Fruit fly (Drosophila melanogaster): ENCODE measurements around the gene Myt1.

Myt1 gene

DNA sequence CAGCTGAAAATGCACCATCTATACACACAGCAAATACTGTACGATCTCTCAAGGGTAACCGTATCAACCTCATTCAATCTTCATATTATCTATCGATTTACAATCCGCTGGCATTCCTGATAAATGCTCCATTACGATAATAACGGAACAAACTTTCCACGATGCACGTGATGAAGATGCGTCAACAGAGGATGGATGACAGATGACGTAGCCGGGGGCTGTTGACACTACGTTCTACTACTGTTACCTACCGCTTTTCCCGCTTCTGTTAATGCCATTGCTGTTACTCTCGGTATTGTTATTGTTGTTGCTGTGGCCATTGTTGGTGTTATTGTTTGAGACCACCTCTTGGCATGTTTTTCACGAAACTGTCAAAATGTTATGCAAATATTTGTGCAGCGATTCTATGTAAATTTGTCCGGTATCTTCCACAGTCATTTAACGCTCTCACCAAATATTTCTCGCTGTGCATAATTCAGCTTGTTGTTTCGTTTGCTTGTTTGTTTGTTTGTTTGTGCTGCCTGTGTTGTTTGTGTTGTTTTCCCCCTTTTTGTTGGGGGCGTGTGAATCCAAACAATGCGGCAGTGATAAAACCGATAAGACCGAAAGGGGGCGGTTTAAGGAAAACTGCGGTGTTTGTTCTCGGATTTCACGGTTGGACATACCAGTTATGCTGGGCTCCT is 44.5 kb upstream of the Myt1 start:
- TF ChIP-seq CG9609 (GFP tag; optimal IDR thresholded peaks at IDR 0.05) (peak; percentile 81), dimm (GFP tag; IDR thresholded peaks at IDR 0.05) (no peak), Nf-YA (GFP tag; IDR thresholded peaks at IDR 0.05) (peak; percentile 68), knrl (GFP tag; IDR thresholded peaks at IDR 0.05; ENCODE audit: partially characterized antibody) (no peak), CG17361 (GFP tag; IDR thresholded peaks at IDR 0.05) (peak; percentile 79), onecut (GFP tag; IDR thresholded peaks at IDR 0.05) (peak; percentile 82), CG15696 (tag; optimal IDR thresholded peaks at IDR 0.05) (peak; percentile 90), CG11504 (tag; optimal IDR thresholded peaks at IDR 0.05) (peak; percentile 80), emc (GFP tag; optimal IDR thresholded peaks at IDR 0.05) (peak; percentile 19), Scr (GFP tag; IDR thresholded peaks at IDR 0.05; ENCODE audit: partially characterized antibody) (no peak), ato (GFP tag; IDR thresholded peaks at IDR 0.05; ENCODE audit: partially characterized antibody) (no peak), croc (GFP tag; conservative IDR thresholded peaks at IDR 0.05) (peak; percentile 40; the same call in 2 of the 3 replicates), CG6654 (GFP tag; optimal IDR thresholded peaks at IDR 0.05) (peak; percentile 56), NC2α (GFP tag; optimal IDR thresholded peaks at IDR 0.05) (peak; percentile 91), CG12391 (tag; optimal IDR thresholded peaks at IDR 0.05) (peak; percentile 73), pzg (GFP tag; optimal IDR thresholded peaks at IDR 0.05) (no peak), Dek (tag; optimal IDR thresholded peaks at IDR 0.05) (no peak), CG16779 (GFP tag; IDR thresholded peaks at IDR 0.05) (no peak), disco-r (GFP tag; optimal IDR thresholded peaks at IDR 0.05) (peak; percentile 72), pros (GFP tag; optimal IDR thresholded peaks at IDR 0.05) (no peak), Rx (GFP tag; IDR thresholded peaks at IDR 0.05) (no peak), trem (tag; optimal IDR thresholded peaks at IDR 0.05) (peak; percentile 72), CG7786 (GFP tag; optimal IDR thresholded peaks at IDR 0.05) (peak; percentile 63), gt (GFP tag; IDR thresholded peaks at IDR 0.05) (no peak), lbe (GFP tag; optimal IDR thresholded peaks at IDR 0.05) (no peak), sug (tag; optimal IDR thresholded peaks at IDR 0.05) (peak; percentile 14), gsb-n (tag; optimal IDR thresholded peaks at IDR 0.05) (peak; percentile 86), pan (optimal IDR thresholded peaks at IDR 0.05) (no peak), pan (GFP tag; optimal IDR thresholded peaks at IDR 0.05 in 1 of 2, IDR thresholded peaks at IDR 0.05 in 1 of 2) (peak in 1 of 2 experiments; percentile 30), CG4730 (GFP tag; IDR thresholded peaks at IDR 0.05) (0 out of 2 replicates have a peak, but pooled peaks have one; percentile 23), CG34224 (GFP tag; IDR thresholded peaks at IDR 0.05; ENCODE audit: partially characterized antibody) (no peak), CrebB (tag; optimal IDR thresholded peaks at IDR 0.05) (peak; percentile 89), run (tag; optimal IDR thresholded peaks at IDR 0.05) (peak; percentile 73), CG8944 (GFP tag; optimal IDR thresholded peaks at IDR 0.05) (peak; percentile 80), CG17829 (tag; optimal IDR thresholded peaks at IDR 0.05) (peak; percentile 66), Optix (GFP tag; IDR thresholded peaks at IDR 0.05) (0 out of 3 replicates have a peak, but pooled peaks have one; percentile 39), CG12236 (GFP tag; optimal IDR thresholded peaks at IDR 0.05) (peak; percentile 92), Adf1 (GFP tag; IDR thresholded peaks at IDR 0.05) (no peak), Dll (GFP tag; IDR thresholded peaks at IDR 0.05; ENCODE audit: partially characterized antibody) (no peak), CkIIα-i1 (GFP tag; IDR thresholded peaks at IDR 0.05) (no peak), lmd (GFP tag; IDR thresholded peaks at IDR 0.05) (no peak), mirr (GFP tag; optimal IDR thresholded peaks at IDR 0.05) (peak; percentile 55), CG1529 (GFP tag; optimal IDR thresholded peaks at IDR 0.05) (peak; percentile 82), al (GFP tag; IDR thresholded peaks at IDR 0.05) (no peak), CG8290 (GFP tag; optimal IDR thresholded peaks at IDR 0.05) (peak; percentile 81), CG8290 (tag; optimal IDR thresholded peaks at IDR 0.05) (peak; percentile 60 to 84), Ptx1 (GFP tag; IDR thresholded peaks at IDR 0.05) (peak; percentile 47; the same call in 1 of the 2 replicates), pb (GFP tag; optimal IDR thresholded peaks at IDR 0.05) (peak; percentile 73), CG8388 (GFP tag; optimal IDR thresholded peaks at IDR 0.05) (peak; percentile 56), dmrt11E (tag; optimal IDR thresholded peaks at IDR 0.05) (peak; percentile 89)

Measured in whole organism, embryonic.